Fruit fly (Drosophila melanogaster): Measurements from ENCODE around the gene CG43082.

CG43082 gene

dm6 chr3L:15619626-15620247, 41.9 kb upstream of the CG43082 start, which contains the start of gene Phs (continued):
- TF ChIP-seq CG4730 (GFP tag; IDR thresholded peaks at IDR 0.05) (peak; percentile 54; the same call in 1 of the 2 replicates), CG2116 (GFP tag; optimal IDR thresholded peaks at IDR 0.05) (peak; percentile 91), so (GFP tag; IDR thresholded peaks at IDR 0.05) (peak; percentile 68; the same call in 2 of the 3 replicates), sima (GFP tag; optimal IDR thresholded peaks at IDR 0.05) (peak; percentile 21), CG31388 (GFP tag; optimal IDR thresholded peaks at IDR 0.05) (peak; percentile 44), CG10565 (GFP tag; optimal IDR thresholded peaks at IDR 0.05) (no peak), insv (GFP tag; optimal IDR thresholded peaks at IDR 0.05) (peak in 1 of 2 experiments; percentile 30), sr (GFP tag; IDR thresholded peaks at IDR 0.05) (peak; percentile 65; the same call in 2 of the 3 replicates), Kr (GFP tag; optimal IDR thresholded peaks at IDR 0.05) (no peak), CG11456 (GFP tag; IDR thresholded peaks at IDR 0.05) (peak; percentile 90), CG12155 (GFP tag; optimal IDR thresholded peaks at IDR 0.05) (peak; percentile 88), ap (GFP tag; IDR thresholded peaks at IDR 0.05) (peak; percentile 68), gfzf (GFP tag; optimal IDR thresholded peaks at IDR 0.05) (peak; percentile 35), bowl (GFP tag; IDR thresholded peaks at IDR 0.05) (peak; percentile 28; the same call in 1 of the 2 replicates), Taf1 (GFP tag; IDR thresholded peaks at IDR 0.05) (no peak), tup (GFP tag; optimal IDR thresholded peaks at IDR 0.05) (peak; percentile 73), z (GFP tag; IDR thresholded peaks at IDR 0.05) (peak; percentile 42; the same call in 1 of the 3 replicates), Poxn (GFP tag; IDR thresholded peaks at IDR 0.05) (peak; percentile 8; the same call in 1 of the 2 replicates), CG6813 (GFP tag; optimal IDR thresholded peaks at IDR 0.05) (peak; percentile 72), CG1024 (GFP tag; IDR thresholded peaks at IDR 0.05) (peak; percentile 70), ftz-f1 (GFP tag; optimal IDR thresholded peaks at IDR 0.05) (peak; percentile 73), CG16779 (GFP tag; IDR thresholded peaks at IDR 0.05) (peak; percentile 83), CG34224 (GFP tag; IDR thresholded peaks at IDR 0.05; ENCODE audit: partially characterized antibody) (0 out of 3 replicates have a peak, but pooled peaks have one; percentile 20), dpn (GFP tag; optimal IDR thresholded peaks at IDR 0.05) (peak; percentile 87 to 91), Atf3 (GFP tag; optimal IDR thresholded peaks at IDR 0.05) (peak; percentile 57), HLH54F (GFP tag; optimal IDR thresholded peaks at IDR 0.05) (peak; percentile 93), HLH4C (GFP tag; IDR thresholded peaks at IDR 0.05; ENCODE audit: partially characterized antibody) (0 out of 3 replicates have a peak, but pooled peaks have one; percentile 49), Sin3A (optimal IDR thresholded peaks at IDR 0.05) (peak; percentile 54), CG7963 (GFP tag; IDR thresholded peaks at IDR 0.05; ENCODE audit: partially characterized antibody) (no peak), Mes4 (GFP tag; optimal IDR thresholded peaks at IDR 0.05) (peak; percentile 72), cas (GFP tag; IDR thresholded peaks at IDR 0.05) (peak; percentile 64; the same call in 1 of the 2 replicates), CG14050 (GFP tag; IDR thresholded peaks at IDR 0.05) (peak; percentile 67), HmgZ (tag; optimal IDR thresholded peaks at IDR 0.05) (peak; percentile 86), CG13775 (GFP tag; optimal IDR thresholded peaks at IDR 0.05) (peak; percentile 9), bbx (GFP tag; IDR thresholded peaks at IDR 0.05; ENCODE audit: partially characterized antibody) (peak; percentile 69), Hsf (GFP tag; optimal IDR thresholded peaks at IDR 0.05) (peak; percentile 83), CG17612 (GFP tag; IDR thresholded peaks at IDR 0.05) (peak; percentile 53; the same call in 1 of the 2 replicates), oc (tag; optimal IDR thresholded peaks at IDR 0.05) (peak; percentile 23), vnd (GFP tag; IDR thresholded peaks at IDR 0.05; ENCODE audit: partially characterized antibody) (no peak), zfh1 (GFP tag; IDR thresholded peaks at IDR 0.05) (peak; percentile 93), Ada2b (GFP tag; IDR thresholded peaks at IDR 0.05) (no peak), Sox102F (GFP tag; optimal IDR thresholded peaks at IDR 0.05) (peak; percentile 37), unc-4 (GFP tag; IDR thresholded peaks at IDR 0.05; ENCODE audit: partially characterized antibody) (0 out of 2 replicates have a peak, but pooled peaks have one; percentile 28), nmo (GFP tag; optimal IDR thresholded peaks at IDR 0.05) (peak; percentile 36), hb (GFP tag; IDR thresholded peaks at IDR 0.05; ENCODE audit: partially characterized antibody) (no peak), inv (GFP tag; IDR thresholded peaks at IDR 0.05; ENCODE audit: partially characterized antibody) (0 out of 2 replicates have a peak, but pooled peaks have one; percentile 13), Adf1 (GFP tag; IDR thresholded peaks at IDR 0.05) (peak; percentile 35; the same call in 1 of the 2 replicates), CG11560 (tag; IDR thresholded peaks at IDR 0.05) (no peak), Dbx (GFP tag; IDR thresholded peaks at IDR 0.05) (peak; percentile 93)
